Worm (Caenorhabditis elegans) whole organism, young adult: ENCODE results near the gene srlf-24.

Source experiments
- B0336.3 ChIP-seq: fragments of 200-800 bp; sonication (Bioruptor generic); IDR thresholded peaks from 2 replicates; pipeline ENCODE4 v1.3.6; 2022; ENCODE audit warnings: missing genetic modification characterization, missing compliant biosample characterization
- D2030.7 ChIP-seq: fragments of 200-800 bp; sonication (Bioruptor generic); IDR thresholded peaks from 2 replicates; pipeline ENCODE4 v1.3.6; 2022; ENCODE audit warnings: missing genetic modification reagents, missing genetic modification characterization, missing compliant biosample characterization
- F22D6.2 ChIP-seq: sonication (generic microtip); optimal IDR thresholded peaks from 2 replicates; lab custom pipeline; 2016; ENCODE audit warnings: mild to moderate bottlenecking, missing genetic modification characterization, missing compliant biosample characterization
- F23B12.7 ChIP-seq: sonication (generic microtip); optimal IDR thresholded peaks from 2 replicates; lab custom pipeline; 2017; ENCODE audit warnings: missing genetic modification characterization, mild to moderate bottlenecking, missing compliant biosample characterization, antibody characterized with exemption, moderate library complexity; ENCODE audit not compliant: insufficient read depth
- F37B4.10 ChIP-seq: fragments of 200-800 bp; sonication (Bioruptor generic); IDR thresholded peaks from 2 replicates; pipeline ENCODE4 v1.3.6; 2022; ENCODE audit warnings: missing genetic modification characterization, missing compliant biosample characterization
- F49E8.2 ChIP-seq: sonication (generic microtip); optimal IDR thresholded peaks from 3 replicates; lab custom pipeline; 2017; ENCODE audit warnings: missing genetic modification characterization, mild to moderate bottlenecking, missing compliant biosample characterization, antibody characterized with exemption, moderate library complexity; ENCODE audit not compliant: insufficient read depth
- F52B5.7 ChIP-seq: sonication (generic microtip); optimal IDR thresholded peaks from 2 replicates; lab custom pipeline; 2016; ENCODE audit warnings: mild to moderate bottlenecking, missing genetic modification characterization, missing compliant biosample characterization
- F55B11.4 ChIP-seq: sonication (generic microtip); optimal IDR thresholded peaks from 2 replicates; lab custom pipeline; 2016; ENCODE audit warnings: missing compliant biosample characterization, missing genetic modification characterization, borderline replicate concordance; ENCODE audit not compliant: insufficient read depth
- Y53F4B.3 ChIP-seq: fragments of 200-800 bp; sonication (Bioruptor generic); IDR thresholded peaks from 2 replicates; pipeline ENCODE4 v1.3.6; 2022; ENCODE audit warnings: missing genetic modification reagents, missing genetic modification characterization, missing compliant biosample characterization
- Y53G8AR.9 ChIP-seq: fragments of 200-800 bp; sonication (Bioruptor generic); conservative IDR thresholded peaks from 2 replicates; pipeline ENCODE4 v1.3.6; 2022; ENCODE audit warnings: missing genetic modification reagents, missing genetic modification characterization, missing compliant biosample characterization
- Y79H2A.3 ChIP-seq: fragments of 200-800 bp; sonication (Bioruptor generic); conservative IDR thresholded peaks from 2 replicates; pipeline ENCODE4 v1.3.6; 2022; ENCODE audit warnings: missing genetic modification reagents, missing genetic modification characterization, missing compliant biosample characterization
- aptf-2 ChIP-seq: fragments of 200-800 bp; sonication (Bioruptor generic); conservative IDR thresholded peaks from 2 replicates; pipeline ENCODE4 v1.3.6; 2022; ENCODE audit warnings: missing genetic modification reagents, missing genetic modification characterization, missing compliant biosample characterization
- athp-1 ChIP-seq: sonication (generic microtip); optimal IDR thresholded peaks from 2 replicates; lab custom pipeline; 2017; ENCODE audit warnings: mild to moderate bottlenecking, missing genetic modification characterization, missing compliant biosample characterization
- attf-3 ChIP-seq: fragments of 200-800 bp; sonication (Bioruptor generic); conservative IDR thresholded peaks from 2 replicates; pipeline ENCODE4 v1.3.6; 2022; ENCODE audit warnings: missing genetic modification reagents, missing genetic modification characterization, missing compliant biosample characterization
- attf-6 ChIP-seq: fragments of 200-800 bp; sonication (Bioruptor generic); IDR thresholded peaks from 2 replicates; pipeline ENCODE4 v1.3.6; 2022; ENCODE audit warnings: missing genetic modification reagents, missing genetic modification characterization, missing compliant biosample characterization
- cebp-1 ChIP-seq, 2 experiments: fragments of 200-800 bp in 1 of 2; sonication (Bioruptor generic) in 1 of 2; sonication (generic microtip) in 1 of 2; IDR thresholded peaks in 1 of 2; optimal IDR thresholded peaks in 1 of 2; 2 replicates each; pipeline versions ENCODE4 v1.3.6 to Lab custom; 2017 to 2022; ENCODE audit warnings: missing compliant biosample characterization in 2 of 2, missing genetic modification characterization in 2 of 2, mild to moderate bottlenecking in 1 of 2, missing genetic modification reagents in 1 of 2, moderate library complexity in 1 of 2
- ceh-58 ChIP-seq: fragments of 200-800 bp; sonication (Bioruptor generic); IDR thresholded peaks from 2 replicates; pipeline ENCODE4 v1.3.6; 2022; ENCODE audit warnings: missing genetic modification characterization, missing compliant biosample characterization
- dox-1 ChIP-seq: fragments of 200-800 bp; sonication (Bioruptor generic); IDR thresholded peaks from 2 replicates; pipeline ENCODE4 v1.3.6; 2022; ENCODE audit warnings: missing genetic modification reagents, missing genetic modification characterization, missing compliant biosample characterization
- egl-44 ChIP-seq: fragments of 200-800 bp; sonication (Bioruptor generic); IDR thresholded peaks from 2 replicates; pipeline ENCODE4 v1.3.6; 2022; ENCODE audit warnings: missing genetic modification reagents, missing genetic modification characterization, missing compliant biosample characterization
- hlh-12 ChIP-seq: sonication (generic microtip); optimal IDR thresholded peaks from 2 replicates; lab custom pipeline; 2016; ENCODE audit warnings: missing genetic modification characterization, missing compliant biosample characterization
- hmg-1.2 ChIP-seq: fragments of 200-800 bp; sonication (Bioruptor generic); IDR thresholded peaks from 2 replicates; pipeline ENCODE4 v1.3.6; 2022; ENCODE audit warnings: missing genetic modification reagents, missing genetic modification characterization, missing compliant biosample characterization
- let-607 ChIP-seq, 2 experiments: fragments of 200-800 bp in 1 of 2; sonication (Bioruptor generic) in 1 of 2; sonication (generic microtip) in 1 of 2; optimal IDR thresholded peaks; 2 replicates each; lab custom pipeline; 2016 to 2018; ENCODE audit warnings: mild to moderate bottlenecking in 2 of 2, missing compliant biosample characterization in 2 of 2, missing genetic modification characterization in 2 of 2, moderate library complexity in 2 of 2, missing genotype in 1 of 2
- lin-35 ChIP-seq, 3 experiments: fragments of 150-350 bp in 2 of 3; sonication (generic microtip) in 1 of 3; optimal IDR thresholded peaks; 2 replicates each; lab custom pipeline; 2014 to 2018; ENCODE audit warnings: missing biosample characterization in 3 of 3, missing genetic modification characterization in 3 of 3, missing genetic modification reagents in 3 of 3
- lin-54 ChIP-seq: fragments of 200-800 bp; sonication (Bioruptor generic); optimal IDR thresholded peaks from 2 replicates; lab custom pipeline; 2018; ENCODE audit warnings: mild to moderate bottlenecking, missing genetic modification characterization, missing compliant biosample characterization
- lsy-27 ChIP-seq: sonication (generic microtip); optimal IDR thresholded peaks from 2 replicates; lab custom pipeline; 2017; ENCODE audit warnings: missing genetic modification characterization, mild to moderate bottlenecking, missing compliant biosample characterization, antibody characterized with exemption, missing genotype, borderline replicate concordance; ENCODE audit not compliant: insufficient read depth
- madf-6 ChIP-seq: fragments of 200-800 bp; sonication (Bioruptor generic); IDR thresholded peaks from 2 replicates; pipeline ENCODE4 v1.3.6; 2022; ENCODE audit warnings: missing genetic modification reagents, missing genetic modification characterization, missing compliant biosample characterization
- mxl-1 ChIP-seq: sonication (generic microtip); optimal IDR thresholded peaks from 2 replicates; lab custom pipeline; 2016; ENCODE audit warnings: missing genetic modification characterization, missing compliant biosample characterization
- nfya-2 ChIP-seq: fragments of 200-800 bp; sonication (Bioruptor generic); IDR thresholded peaks from 2 replicates; pipeline ENCODE4 v1.3.6; 2022; ENCODE audit warnings: missing genetic modification reagents, missing genetic modification characterization, missing compliant biosample characterization
- nfyb-1 ChIP-seq: fragments of 200-800 bp; sonication (Bioruptor generic); IDR thresholded peaks from 2 replicates; pipeline ENCODE4 v1.3.6; 2022; ENCODE audit warnings: missing genetic modification reagents, missing genetic modification characterization, missing compliant biosample characterization
- nhr-120 ChIP-seq: fragments of 200-800 bp; sonication (Bioruptor generic); IDR thresholded peaks from 2 replicates; pipeline ENCODE4 v1.3.6; 2022; ENCODE audit warnings: missing genetic modification characterization, missing compliant biosample characterization
- nhr-179 ChIP-seq: sonication (generic microtip); optimal IDR thresholded peaks from 2 replicates; lab custom pipeline; 2016; ENCODE audit warnings: mild to moderate bottlenecking, missing genetic modification characterization, missing compliant biosample characterization
- nhr-80 ChIP-seq: sonication (generic microtip); optimal IDR thresholded peaks from 2 replicates; lab custom pipeline; 2016; ENCODE audit warnings: missing genetic modification characterization, missing compliant biosample characterization
- nhr-90 ChIP-seq: sonication (generic microtip); optimal IDR thresholded peaks from 2 replicates; lab custom pipeline; 2016; ENCODE audit warnings: missing genotype, mild to moderate bottlenecking, missing genetic modification characterization, missing compliant biosample characterization
- pbrm-1 ChIP-seq: fragments of 200-800 bp; sonication (Bioruptor generic); IDR thresholded peaks from 2 replicates; pipeline ENCODE4 v1.3.6; 2022; ENCODE audit warnings: missing genetic modification reagents, missing genetic modification characterization, missing compliant biosample characterization
- rcor-1 ChIP-seq: fragments of 200-800 bp; sonication (Bioruptor generic); IDR thresholded peaks from 2 replicates; pipeline ENCODE4 v1.3.6; 2022; ENCODE audit warnings: missing genetic modification reagents, missing genetic modification characterization, missing compliant biosample characterization
- snpc-1.1 ChIP-seq: sonication (generic microtip); optimal IDR thresholded peaks from 2 replicates; lab custom pipeline; 2017; ENCODE audit warnings: missing genetic modification characterization, mild to moderate bottlenecking, missing compliant biosample characterization, antibody characterized with exemption, moderate library complexity, missing genotype, missing genetic modification reagents; ENCODE audit not compliant: insufficient read depth
- somi-1 ChIP-seq: fragments of 200-800 bp; sonication (Bioruptor generic); optimal IDR thresholded peaks from 2 replicates; lab custom pipeline; 2018; ENCODE audit warnings: mild to moderate bottlenecking, missing genetic modification characterization, missing compliant biosample characterization
- unc-130 ChIP-seq: sonication (generic microtip); optimal IDR thresholded peaks from 2 replicates; lab custom pipeline; 2016; ENCODE audit warnings: missing genetic modification reagents, missing genetic modification characterization, missing compliant biosample characterization
- unc-62 ChIP-seq: fragments of 150-350 bp; optimal IDR thresholded peaks from 2 replicates; lab custom pipeline; 2014; ENCODE audit warnings: missing biosample characterization, missing genetic modification reagents, missing genetic modification characterization
- zim-3 ChIP-seq: sonication (generic microtip); optimal IDR thresholded peaks from 2 replicates; lab custom pipeline; 2017; ENCODE audit warnings: mild to moderate bottlenecking, missing genetic modification characterization, moderate library complexity, missing compliant biosample characterization
- ztf-25 ChIP-seq: fragments of 200-800 bp; sonication (Bioruptor generic); IDR thresholded peaks from 2 replicates; pipeline ENCODE4 v1.3.6; 2022; ENCODE audit warnings: missing genetic modification reagents, missing genetic modification characterization, missing compliant biosample characterization
- ztf-26 ChIP-seq: sonication (generic microtip); optimal IDR thresholded peaks from 2 replicates; lab custom pipeline; 2017; ENCODE audit warnings: missing genetic modification characterization, missing compliant biosample characterization
- ztf-3 ChIP-seq: fragments of 200-800 bp; sonication (Bioruptor generic); optimal IDR thresholded peaks from 2 replicates; lab custom pipeline; 2018; ENCODE audit warnings: mild to moderate bottlenecking, missing genetic modification characterization, missing compliant biosample characterization

Gene srlf-24

DNA sequence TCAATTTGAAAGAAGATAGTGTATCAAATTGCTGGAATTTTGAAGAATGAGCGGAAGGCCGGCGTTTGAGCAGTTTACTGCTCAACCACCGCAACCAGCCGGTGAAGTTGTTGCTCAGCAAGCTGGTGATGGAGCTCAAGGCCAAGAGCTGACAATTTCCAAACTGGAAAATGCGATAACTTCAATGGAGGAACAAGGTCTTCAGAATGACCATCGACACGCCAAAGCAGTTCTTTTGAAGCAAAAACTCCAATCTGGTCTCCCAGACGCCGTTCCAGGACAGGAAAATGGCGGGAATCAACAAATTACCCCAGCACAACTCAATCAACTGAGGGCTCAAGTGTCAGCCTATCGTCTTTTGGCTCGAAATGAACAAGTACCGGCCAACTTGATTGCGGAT is 20.4 kb upstream of the srlf-24 start:
- TF ChIP-seq ztf-26 (tag; lab: Kevin White, UChicago): no peak
- TF ChIP-seq mxl-1: no peak
- no peak for TF ChIP-seq ceh-58 (GFP tag; lab: Robert Waterston, UW)
- no peak for TF ChIP-seq B0336.3 (GFP tag; lab: Robert Waterston, UW)
- TF ChIP-seq lsy-27: no peak
- no peak for TF ChIP-seq Y53G8AR.9
- no peak for TF ChIP-seq unc-62
- TF ChIP-seq snpc-1.1 (tag; lab: Kevin White, UChicago): no peak
- TF ChIP-seq F22D6.2 (tag; lab: Kevin White, UChicago): no peak

DNA sequence TGAATTAATAATTGTTTCAGACTA is 20.2 kb upstream of the srlf-24 start, which contains the start of gene swsn-4:
swsn-4 (plus strand) TSS at position 21 of the 24 bp plus-strand sequence.
- TF ChIP-seq ztf-3: no peak
- no peak for TF ChIP-seq hmg-1.2 (GFP tag; lab: Robert Waterston, UW)
- TF ChIP-seq F49E8.2 (tag; lab: Kevin White, UChicago): no peak
- no peak for TF ChIP-seq nhr-90 (tag; lab: Kevin White, UChicago)
- no peak for TF ChIP-seq somi-1 (GFP tag; lab: Kevin White, UChicago)
- no peak for TF ChIP-seq nhr-80
- TF ChIP-seq, all 124 proteins: peak for 0

DNA sequence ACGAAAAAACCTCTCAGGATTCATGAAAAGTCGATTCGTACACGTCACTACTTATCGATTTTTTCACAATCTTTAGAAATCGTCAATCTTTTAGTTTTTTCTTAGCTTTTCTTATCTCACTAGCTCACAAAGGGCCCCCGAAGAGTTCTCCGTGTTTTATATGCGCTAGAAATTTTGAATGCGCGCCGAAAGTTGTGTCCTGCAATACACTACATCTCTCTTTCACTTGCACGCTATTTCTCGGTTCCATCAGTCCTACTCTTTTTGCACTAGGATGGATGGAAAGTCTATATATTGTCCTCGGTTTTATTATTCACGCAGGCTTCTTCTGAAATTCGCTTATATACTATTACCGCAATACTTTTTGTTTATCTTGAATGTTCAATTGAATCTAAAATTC is 20.0 kb upstream of the srlf-24 start:
- TF ChIP-seq mxl-1: no peak
- no peak for TF ChIP-seq hlh-12 (tag; lab: Kevin White, UChicago)
- TF ChIP-seq lin-54 (GFP tag; lab: Kevin White, UChicago): peak; percentile 11

DNA sequence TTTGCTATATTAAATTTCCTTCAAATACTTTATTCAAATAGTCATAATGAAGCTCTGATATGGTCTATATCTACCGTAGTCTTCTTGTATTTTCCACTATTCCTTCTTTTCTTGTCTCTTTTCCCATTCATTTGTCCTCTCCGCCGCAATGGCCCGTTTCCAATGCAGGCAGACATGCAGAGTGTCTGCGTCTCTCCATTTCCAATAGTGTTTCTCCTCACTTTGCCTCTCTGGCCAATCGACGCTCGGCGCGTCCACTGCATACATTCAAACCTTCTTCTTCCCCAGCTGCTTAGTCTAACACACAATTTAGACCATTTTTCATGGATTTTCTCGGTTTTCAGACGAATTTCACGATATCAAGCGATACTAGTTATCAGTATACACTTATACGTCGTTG is 19.6 kb upstream of the srlf-24 start:
- TF ChIP-seq let-607 (tag; optimal IDR thresholded peaks at IDR 0.05; lab: Kevin White, UChicago) (peak in 1 of 2 experiments; percentile 48), nfyb-1 (peak; percentile 95), F55B11.4 (no peak), cebp-1 (GFP tag; IDR thresholded peaks at IDR 0.05; lab: Robert Waterston, UW) (no peak), cebp-1 (tag; optimal IDR thresholded peaks at IDR 0.05; lab: Kevin White, UChicago) (peak; percentile 31), rcor-1 (no peak), nfya-2 (GFP tag; lab: Robert Waterston, UW) (no peak), attf-6 (GFP tag; lab: Robert Waterston, UW) (no peak), hmg-1.2 (GFP tag; lab: Robert Waterston, UW) (peak; percentile 100), nhr-120 (GFP tag; lab: Robert Waterston, UW) (no peak)

DNA sequence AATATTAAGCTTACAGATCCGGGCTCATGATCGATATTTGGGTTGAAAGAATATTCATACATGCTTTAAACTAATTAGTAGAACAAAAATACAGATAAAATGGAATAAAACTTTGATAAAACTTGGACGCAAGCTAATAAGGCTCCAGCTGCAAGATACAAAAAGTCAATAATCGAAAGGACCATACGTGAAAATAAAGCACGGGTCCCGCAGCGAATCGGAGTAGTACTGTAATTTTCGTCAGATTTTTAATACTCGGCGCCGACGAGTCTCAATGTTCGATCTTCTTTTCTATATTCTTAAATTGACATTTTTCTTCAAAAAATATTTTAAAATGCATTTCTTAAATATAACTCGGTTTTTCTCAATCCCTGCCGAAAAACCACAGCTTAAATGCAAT is 19.1 kb upstream of the srlf-24 start, which contains the start of gene spo-11:
spo-11 (minus strand) TSS at position 189 of the 400 bp plus-strand sequence.
- peak; percentile 2 for TF ChIP-seq lin-54 (GFP tag; lab: Kevin White, UChicago)
- TF ChIP-seq F37B4.10 (GFP tag; lab: Robert Waterston, UW): no peak
- TF ChIP-seq lin-35 (GFP tag; optimal IDR thresholded peaks at IDR 0.05; lab: Kevin White, UChicago): no peak
- no peak for TF ChIP-seq Y53F4B.3 (GFP tag; lab: Robert Waterston, UW)
- TF ChIP-seq zim-3: no peak
- TF ChIP-seq hlh-12 (tag; lab: Kevin White, UChicago): no peak
- TF ChIP-seq D2030.7 (GFP tag; lab: Robert Waterston, UW): 0 out of 2 replicates have a peak, but pooled peaks have one; percentile 18
- no peak for TF ChIP-seq nhr-179 (tag; lab: Kevin White, UChicago)
- TF ChIP-seq madf-6 (GFP tag; lab: Robert Waterston, UW): peak; percentile 90
- TF ChIP-seq nhr-80: no peak
- no peak for TF ChIP-seq F52B5.7 (tag; lab: Kevin White, UChicago)
- TF ChIP-seq Y79H2A.3: no peak
- TF ChIP-seq athp-1 (tag; lab: Kevin White, UChicago): no peak
- TF ChIP-seq dox-1 (GFP tag; lab: Robert Waterston, UW): no peak
- TF ChIP-seq attf-3 (GFP tag; lab: Robert Waterston, UW): no peak
- no peak for TF ChIP-seq aptf-2 (GFP tag; lab: Robert Waterston, UW)
- TF ChIP-seq snpc-1.1 (tag; lab: Kevin White, UChicago): no peak
- no peak for TF ChIP-seq F23B12.7
- no peak for TF ChIP-seq unc-130
- TF ChIP-seq egl-44: no peak
- no peak for TF ChIP-seq ztf-25 (GFP tag; lab: Robert Waterston, UW)
- no peak for TF ChIP-seq nfyb-1
- TF ChIP-seq pbrm-1 (GFP tag; lab: Robert Waterston, UW): no peak
- TF ChIP-seq hmg-1.2 (GFP tag; lab: Robert Waterston, UW): no peak
